Fruit fly (Drosophila melanogaster): Measurements from ENCODE around the gene CG1637.
A peak's percentile ranks its signal among the peaks of the same experiment; 100 is the strongest.

Gene CG1637

dm6 chrX:10854686-10855085 lies 23.0 kb downstream of the CG1637 start, which contains the start of gene feo (continued):
- TF ChIP-seq Dp (GFP tag; optimal IDR thresholded peaks at IDR 0.05) (peak; percentile 92), fd64A (GFP tag; optimal IDR thresholded peaks at IDR 0.05) (no peak), CG2202 (tag; optimal IDR thresholded peaks at IDR 0.05) (no peak), cato (GFP tag; optimal IDR thresholded peaks at IDR 0.05; ENCODE audit: borderline replicate concordance) (no peak), CHES-1-like (GFP tag; optimal IDR thresholded peaks at IDR 0.05) (no peak), hb (GFP tag; IDR thresholded peaks at IDR 0.05; ENCODE audit: partially characterized antibody) (no peak), CG15269 (tag; optimal IDR thresholded peaks at IDR 0.05) (no peak), ftz-f1 (GFP tag; optimal IDR thresholded peaks at IDR 0.05) (no peak), klu (GFP tag; IDR thresholded peaks at IDR 0.05) (no peak), CG32532 (GFP tag; IDR thresholded peaks at IDR 0.05) (no peak), bsh (GFP tag; optimal IDR thresholded peaks at IDR 0.05) (no peak), stwl (tag; optimal IDR thresholded peaks at IDR 0.05) (peak; percentile 39), zfh2 (GFP tag; optimal IDR thresholded peaks at IDR 0.05) (no peak), ase (GFP tag; IDR thresholded peaks at IDR 0.05) (no peak), Hr51 (GFP tag; optimal IDR thresholded peaks at IDR 0.05) (no peak), nom (GFP tag; optimal IDR thresholded peaks at IDR 0.05) (no peak), pita (GFP tag; optimal IDR thresholded peaks at IDR 0.05) (no peak), CG10565 (GFP tag; optimal IDR thresholded peaks at IDR 0.05) (no peak), BtbVII (GFP tag; optimal IDR thresholded peaks at IDR 0.05) (no peak), CG30431 (GFP tag; optimal IDR thresholded peaks at IDR 0.05) (no peak), esg (GFP tag; conservative IDR thresholded peaks at IDR 0.05) (no peak), CG15696 (tag; optimal IDR thresholded peaks at IDR 0.05) (peak; percentile 14), kah (GFP tag; optimal IDR thresholded peaks at IDR 0.05) (no peak), Mes4 (GFP tag; optimal IDR thresholded peaks at IDR 0.05) (no peak), gem (tag; optimal IDR thresholded peaks at IDR 0.05) (no peak), toy (GFP tag; IDR thresholded peaks at IDR 0.05) (no peak), yki (optimal IDR thresholded peaks at IDR 0.05) (no peak), lov (optimal IDR thresholded peaks at IDR 0.05) (no peak), lov (GFP tag; IDR thresholded peaks at IDR 0.05) (no peak), CG18619 (GFP tag; optimal IDR thresholded peaks at IDR 0.05) (no peak), lmd (GFP tag; IDR thresholded peaks at IDR 0.05) (no peak), CG18599 (GFP tag; optimal IDR thresholded peaks at IDR 0.05) (no peak), ato (GFP tag; IDR thresholded peaks at IDR 0.05; ENCODE audit: partially characterized antibody) (no peak)

- TF ChIP-seq vnd (GFP tag; IDR thresholded peaks at IDR 0.05; ENCODE audit: partially characterized antibody) (peak; percentile 69), klu (GFP tag; IDR thresholded peaks at IDR 0.05) (no peak), ERR (GFP tag; optimal IDR thresholded peaks at IDR 0.05) (no peak), CG1832 (GFP tag; optimal IDR thresholded peaks at IDR 0.05) (no peak), Dp (GFP tag; optimal IDR thresholded peaks at IDR 0.05) (peak; percentile 56), CG7963 (GFP tag; IDR thresholded peaks at IDR 0.05; ENCODE audit: partially characterized antibody) (peak; percentile 64; the same call in 1 of the 3 replicates), CG13287 (GFP tag; IDR thresholded peaks at IDR 0.05; ENCODE audit: partially characterized antibody) (peak; percentile 80), CG12769 (tag; optimal IDR thresholded peaks at IDR 0.05) (no peak), CG10267 (tag; optimal IDR thresholded peaks at IDR 0.05) (peak; percentile 25), Sin3A (optimal IDR thresholded peaks at IDR 0.05) (peak; percentile 24), grn (GFP tag; optimal IDR thresholded peaks at IDR 0.05) (no peak), nerfin-2 (GFP tag; IDR thresholded peaks at IDR 0.05; ENCODE audit: partially characterized antibody) (0 out of 2 replicates have a peak, but pooled peaks have one; percentile 55), HmgD (GFP tag; optimal IDR thresholded peaks at IDR 0.05) (no peak), CG12391 (tag; optimal IDR thresholded peaks at IDR 0.05) (peak; percentile 17), CG30020 (tag; optimal IDR thresholded peaks at IDR 0.05) (peak; percentile 23), CG30403 (GFP tag; optimal IDR thresholded peaks at IDR 0.05) (no peak), CG4617 (GFP tag; optimal IDR thresholded peaks at IDR 0.05; ENCODE audit: borderline replicate concordance) (peak; percentile 71), CG15514 (GFP tag; optimal IDR thresholded peaks at IDR 0.05) (peak; percentile 24), chinmo (GFP tag; IDR thresholded peaks at IDR 0.05; ENCODE audit: partially characterized antibody) (no peak), Sry-β (GFP tag; optimal IDR thresholded peaks at IDR 0.05) (peak; percentile 3)
Observed at dm6 chrX:10848565-10848964, 29.1 kb downstream of the CG1637 start, which contains the start of gene CG2202. CG2202 (plus strand) TSS chrX:10848757.

Data from whole organism, embryonic.